Worm (Caenorhabditis elegans): ENCODE measurements around the gene sams-1.

ce11 chrX:11993327-11993726, 27.6 kb downstream of the sams-1 start:
- TF ChIP-seq fkh-6 (tag; optimal IDR thresholded peaks at IDR 0.05) (no peak), Y22D7AL.16 (tag; optimal IDR thresholded peaks at IDR 0.05) (no peak), rnt-1 (tag; optimal IDR thresholded peaks at IDR 0.05) (no peak), ceh-22 (tag; optimal IDR thresholded peaks at IDR 0.05) (no peak), ceh-18 (tag; optimal IDR thresholded peaks at IDR 0.05) (no peak), pha-4 (tag; optimal IDR thresholded peaks at IDR 0.05) (no peak), fkh-10 (GFP tag; optimal IDR thresholded peaks at IDR 0.05) (no peak), sox-2 (GFP tag; IDR thresholded peaks at IDR 0.05) (no peak), nfya-1 (tag; optimal IDR thresholded peaks at IDR 0.05) (no peak)

Measured in whole organism, late embryonic.